Fruit fly (Drosophila melanogaster) whole organism, embryonic: ENCODE measurements around the gene Plzf.
A peak's percentile ranks its signal among the peaks of the same experiment; 100 is the strongest.

Experiments
- Ada2b ChIP-seq: fragments of 200-800 bp; sonication (Bioruptor generic); IDR thresholded peaks from 2 replicates; pipeline ENCODE4 v1.3.6; 2022; ENCODE audit warnings: missing biosample characterization, missing genetic modification characterization
- B-H1 ChIP-seq: fragments of 200-800 bp; sonication (Bioruptor generic); IDR thresholded peaks from 3 replicates; pipeline ENCODE4 v1.3.6; 2022; ENCODE audit warnings: missing biosample characterization, missing genetic modification characterization
- CG11456 ChIP-seq: fragments of 200-800 bp; sonication (Bioruptor generic); IDR thresholded peaks from 3 replicates; pipeline ENCODE4 v1.3.6; 2022; ENCODE audit warnings: missing biosample characterization, missing genetic modification characterization
- CG12942 ChIP-seq: fragments of 200-800 bp; sonication (Bioruptor generic); optimal IDR thresholded peaks from 3 replicates; lab custom pipeline; 2016; ENCODE audit warnings: missing biosample characterization, missing genetic modification characterization
- CG14441 ChIP-seq: fragments of 200-800 bp; sonication (Bioruptor generic); IDR thresholded peaks from 2 replicates; pipeline ENCODE4 v1.3.6; 2022; ENCODE audit warnings: missing biosample characterization, missing genetic modification characterization
- CG1529 ChIP-seq: fragments of 200-800 bp; sonication (Bioruptor generic); optimal IDR thresholded peaks from 3 replicates; lab custom pipeline; 2018; ENCODE audit warnings: missing biosample characterization, missing genetic modification characterization
- CG15479 ChIP-seq: fragments of 200-800 bp; sonication (Bioruptor generic); optimal IDR thresholded peaks from 3 replicates; lab custom pipeline; 2019; ENCODE audit warnings: missing biosample characterization, mild to moderate bottlenecking, missing genetic modification characterization, moderate library complexity
- CG17385 ChIP-seq: fragments of 200-800 bp; sonication (Bioruptor generic); optimal IDR thresholded peaks from 3 replicates; lab custom pipeline; 2018; ENCODE audit warnings: missing biosample characterization, mild to moderate bottlenecking, missing genetic modification characterization
- CG3838 ChIP-seq: fragments of 200-800 bp; sonication (Bioruptor generic); optimal IDR thresholded peaks from 3 replicates; lab custom pipeline; 2016; ENCODE audit warnings: missing biosample characterization, missing genetic modification characterization
- CG6813 ChIP-seq: fragments of 200-800 bp; sonication (Bioruptor generic); optimal IDR thresholded peaks from 2 replicates; lab custom pipeline; 2017; ENCODE audit warnings: missing biosample characterization, missing genetic modification characterization, mild to moderate bottlenecking, moderate library complexity, missing genetic modification reagents
- CG6854 ChIP-seq: fragments of 200-800 bp; sonication (Bioruptor generic); optimal IDR thresholded peaks from 3 replicates; lab custom pipeline; 2017; ENCODE audit warnings: missing biosample characterization, mild to moderate bottlenecking, missing genetic modification characterization
- CG8924 ChIP-seq: fragments of 200-800 bp; optimal IDR thresholded peaks from 3 replicates; lab custom pipeline; 2019; ENCODE audit warnings: missing biosample characterization, mild to moderate bottlenecking, missing genetic modification characterization, moderate library complexity
- CG9817 ChIP-seq: fragments of 200-800 bp; sonication (Bioruptor generic); optimal IDR thresholded peaks from 2 replicates; lab custom pipeline; 2018; ENCODE audit warnings: missing biosample characterization, mild to moderate bottlenecking, missing genetic modification characterization, moderate library complexity
- CG9932 ChIP-seq: fragments of 200-800 bp; sonication (Bioruptor generic); IDR thresholded peaks from 2 replicates; pipeline ENCODE4 v1.3.6; 2022; ENCODE audit warnings: missing biosample characterization, missing genetic modification characterization
- CTCF ChIP-seq: fragments of 200-800 bp; sonication (Bioruptor generic); optimal IDR thresholded peaks from 2 replicates; lab custom pipeline; 2017; ENCODE audit warnings: missing biosample characterization, mild to moderate bottlenecking, missing genetic modification characterization, moderate library complexity
- Deaf1 ChIP-seq: fragments of 200-800 bp; optimal IDR thresholded peaks from 3 replicates; lab custom pipeline; 2019; ENCODE audit warnings: missing biosample characterization, mild to moderate bottlenecking, missing genetic modification characterization, moderate library complexity
- Dll ChIP-seq: fragments of 200-800 bp; sonication (Bioruptor generic); IDR thresholded peaks from 4 replicates; pipeline ENCODE4 v1.3.6; 2022; ENCODE audit warnings: missing biosample characterization, missing genetic modification characterization; ENCODE audit not compliant: partially characterized antibody
- Doc2 ChIP-seq: fragments of 200-800 bp; sonication (Bioruptor generic); IDR thresholded peaks from 2 replicates; pipeline ENCODE4 v1.3.6; 2022; ENCODE audit warnings: missing biosample characterization, missing genetic modification characterization
- Dref ChIP-seq: fragments of 200-800 bp; sonication (Bioruptor generic); IDR thresholded peaks from 2 replicates; pipeline ENCODE4 v1.3.6; 2022; ENCODE audit warnings: missing biosample characterization, missing genetic modification characterization
- HLHmδ ChIP-seq: fragments of 200-800 bp; sonication (Bioruptor generic); optimal IDR thresholded peaks from 2 replicates; lab custom pipeline; 2018; ENCODE audit warnings: missing biosample characterization, mild to moderate bottlenecking, missing genetic modification characterization, moderate library complexity
- Lhr ChIP-seq: fragments of 200-800 bp; sonication (Bioruptor generic); optimal IDR thresholded peaks from 3 replicates; lab custom pipeline; 2017; ENCODE audit warnings: mild to moderate bottlenecking, missing biosample characterization, missing genetic modification reagents, missing genetic modification characterization
- MESR4 ChIP-seq: fragments of 200-800 bp; sonication (Bioruptor generic); optimal IDR thresholded peaks from 2 replicates; lab custom pipeline; 2018; ENCODE audit warnings: missing biosample characterization, mild to moderate bottlenecking, missing genetic modification characterization, moderate library complexity
- Nf-YC ChIP-seq: fragments of 200-800 bp; optimal IDR thresholded peaks from 3 replicates; lab custom pipeline; 2019; ENCODE audit warnings: missing biosample characterization, mild to moderate bottlenecking, missing genetic modification characterization, moderate library complexity
- NfI ChIP-seq: fragments of 200-800 bp; sonication (Bioruptor generic); optimal IDR thresholded peaks from 3 replicates; lab custom pipeline; 2018; ENCODE audit warnings: missing biosample characterization, mild to moderate bottlenecking, missing genetic modification characterization, moderate library complexity
- PHDP ChIP-seq: fragments of 200-800 bp; sonication (Bioruptor generic); optimal IDR thresholded peaks from 3 replicates; lab custom pipeline; 2018; ENCODE audit warnings: missing biosample characterization, mild to moderate bottlenecking, missing genetic modification characterization, moderate library complexity
- Sry-β ChIP-seq: fragments of 200-800 bp; sonication (Bioruptor generic); optimal IDR thresholded peaks from 2 replicates; lab custom pipeline; 2018; ENCODE audit warnings: missing biosample characterization, mild to moderate bottlenecking, missing genetic modification characterization, moderate library complexity
- ab ChIP-seq: fragments of 200-800 bp; sonication (Bioruptor generic); optimal IDR thresholded peaks from 2 replicates; lab custom pipeline; 2016; ENCODE audit warnings: missing biosample characterization, missing genetic modification characterization
- ara ChIP-seq: fragments of 200-800 bp; sonication (Bioruptor generic); IDR thresholded peaks from 2 replicates; pipeline ENCODE4 v1.3.6; 2022; ENCODE audit warnings: missing biosample characterization, missing genetic modification characterization
- cas ChIP-seq: fragments of 200-800 bp; sonication (Bioruptor generic); IDR thresholded peaks from 2 replicates; pipeline ENCODE4 v1.3.6; 2022; ENCODE audit warnings: missing biosample characterization, missing genetic modification characterization
- chif ChIP-seq, 2 experiments: fragments of 200-800 bp; sonication (Bioruptor generic); optimal IDR thresholded peaks; 3 replicates each; lab custom pipeline; 2016; ENCODE audit warnings: missing biosample characterization in 2 of 2, missing genetic modification characterization in 2 of 2
- crp ChIP-seq, 2 experiments: fragments of 200-800 bp; sonication (Bioruptor generic); optimal IDR thresholded peaks; 2 replicates in 1 of 2; 3 replicates in 1 of 2; lab custom pipeline; 2017; ENCODE audit warnings: missing biosample characterization in 2 of 2, missing genetic modification characterization in 2 of 2, mild to moderate bottlenecking in 1 of 2, moderate library complexity in 1 of 2
- da ChIP-seq: fragments of 200-800 bp; sonication (Bioruptor generic); optimal IDR thresholded peaks from 2 replicates; lab custom pipeline; 2016; ENCODE audit warnings: missing biosample characterization, missing genetic modification characterization
- dm ChIP-seq: fragments of 200-800 bp; sonication (Bioruptor generic); optimal IDR thresholded peaks from 3 replicates; lab custom pipeline; 2016; ENCODE audit warnings: missing biosample characterization, missing genetic modification characterization
- dysf ChIP-seq: fragments of 200-800 bp; sonication (Bioruptor generic); IDR thresholded peaks from 3 replicates; pipeline ENCODE4 v1.3.6; 2022; ENCODE audit warnings: missing biosample characterization, missing genetic modification characterization
- exex ChIP-seq: fragments of 200-800 bp; sonication (Bioruptor generic); optimal IDR thresholded peaks from 4 replicates; lab custom pipeline; 2018; ENCODE audit warnings: missing biosample characterization, mild to moderate bottlenecking, missing genetic modification characterization, moderate library complexity
- eyg ChIP-seq: fragments of 200-800 bp; sonication (Bioruptor generic); optimal IDR thresholded peaks from 3 replicates; lab custom pipeline; 2016; ENCODE audit warnings: missing biosample characterization, missing genetic modification characterization
- fd96Cb ChIP-seq: fragments of 200-800 bp; sonication (Bioruptor generic); optimal IDR thresholded peaks from 2 replicates; lab custom pipeline; 2018; ENCODE audit warnings: missing biosample characterization, mild to moderate bottlenecking, missing genetic modification characterization, moderate library complexity
- grn ChIP-seq: fragments of 200-800 bp; sonication (Bioruptor generic); optimal IDR thresholded peaks from 3 replicates; lab custom pipeline; 2017; ENCODE audit warnings: missing biosample characterization, missing genetic modification characterization
- gro ChIP-seq: fragments of 200-800 bp; sonication (Bioruptor generic); optimal IDR thresholded peaks from 2 replicates; lab custom pipeline; 2016; ENCODE audit warnings: missing biosample characterization, missing genetic modification characterization
- gt ChIP-seq: fragments of 200-800 bp; sonication (Bioruptor generic); IDR thresholded peaks from 2 replicates; pipeline ENCODE4 v1.3.6; 2022; ENCODE audit warnings: missing biosample characterization, missing genetic modification characterization
- hb ChIP-seq: fragments of 200-800 bp; sonication (Bioruptor generic); IDR thresholded peaks from 3 replicates; pipeline ENCODE4 v1.3.6; 2022; ENCODE audit warnings: missing biosample characterization, missing genetic modification characterization; ENCODE audit not compliant: partially characterized antibody
- klu ChIP-seq: fragments of 200-800 bp; sonication (Bioruptor generic); IDR thresholded peaks from 2 replicates; pipeline ENCODE4 v1.3.6; 2022; ENCODE audit warnings: missing biosample characterization, missing genetic modification characterization
- mam ChIP-seq: fragments of 200-800 bp; sonication (Bioruptor generic); optimal IDR thresholded peaks from 3 replicates; lab custom pipeline; 2016; ENCODE audit warnings: missing biosample characterization, missing genetic modification characterization
- nau ChIP-seq: fragments of 200-800 bp; sonication (Bioruptor generic); optimal IDR thresholded peaks from 3 replicates; lab custom pipeline; 2017; ENCODE audit warnings: missing biosample characterization, mild to moderate bottlenecking, missing genetic modification characterization, missing genetic modification reagents
- scrt ChIP-seq: fragments of 200-800 bp; sonication (Bioruptor generic); optimal IDR thresholded peaks from 2 replicates; lab custom pipeline; 2018; ENCODE audit warnings: missing biosample characterization, mild to moderate bottlenecking, missing genetic modification characterization, moderate library complexity
- sd ChIP-seq: fragments of 200-800 bp; sonication (Bioruptor generic); optimal IDR thresholded peaks from 3 replicates; lab custom pipeline; 2018; ENCODE audit warnings: missing biosample characterization, mild to moderate bottlenecking, missing genetic modification characterization, moderate library complexity
- sna ChIP-seq: fragments of 200-800 bp; sonication (Bioruptor generic); IDR thresholded peaks from 2 replicates; pipeline ENCODE4 v1.3.6; 2022; ENCODE audit warnings: missing biosample characterization, missing genetic modification characterization; ENCODE audit not compliant: partially characterized antibody
- sug ChIP-seq: fragments of 200-800 bp; optimal IDR thresholded peaks from 2 replicates; lab custom pipeline; 2019; ENCODE audit warnings: missing biosample characterization, mild to moderate bottlenecking, missing genetic modification characterization, moderate library complexity
- tap ChIP-seq: fragments of 200-800 bp; optimal IDR thresholded peaks from 3 replicates; lab custom pipeline; 2019; ENCODE audit warnings: missing biosample characterization, mild to moderate bottlenecking, missing genetic modification characterization, moderate library complexity
- tio ChIP-seq: fragments of 200-800 bp; sonication (Bioruptor generic); optimal IDR thresholded peaks from 2 replicates; lab custom pipeline; 2017; ENCODE audit warnings: missing biosample characterization, missing genetic modification characterization, inconsistent platforms
- twi ChIP-seq: fragments of 200-800 bp; optimal IDR thresholded peaks from 2 replicates; lab custom pipeline; 2019; ENCODE audit warnings: missing biosample characterization, mild to moderate bottlenecking, missing genetic modification characterization, moderate library complexity
- zfh1 ChIP-seq: fragments of 200-800 bp; sonication (Bioruptor generic); IDR thresholded peaks from 3 replicates; pipeline ENCODE4 v1.3.6; 2022; ENCODE audit warnings: missing biosample characterization, missing genetic modification characterization

Plzf gene

dm6 chr2L:12046856-12047230 is 1.9 kb downstream of the Plzf start (continued):
- TF ChIP-seq klu (GFP tag; lab: Robert Waterston, UW) (no peak), Doc2 (GFP tag; lab: Robert Waterston, UW) (no peak), chif (GFP tag; optimal IDR thresholded peaks at IDR 0.05; lab: Kevin White, UChicago) (no peak), CG15479 (GFP tag; lab: Kevin White, UChicago) (no peak), CG6854 (GFP tag; lab: Kevin White, UChicago) (peak; percentile 29), CG6813 (no peak), tap (tag; lab: Kevin White, UChicago) (no peak), scrt (GFP tag; lab: Kevin White, UChicago) (no peak), Ada2b (GFP tag; lab: Robert Waterston, UW) (no peak), CG1529 (GFP tag; lab: Kevin White, UChicago) (no peak), tio (no peak), Dref (no peak), sd (peak; percentile 98), CG14441 (GFP tag; lab: Robert Waterston, UW) (peak; percentile 34; the same call in 1 of the 2 replicates), crp (GFP tag; optimal IDR thresholded peaks at IDR 0.05; lab: Kevin White, UChicago) (no peak), Sry-β (GFP tag; lab: Kevin White, UChicago) (no peak), fd96Cb (tag; lab: Kevin White, UChicago) (no peak), CG11456 (GFP tag; lab: Robert Waterston, UW) (no peak), nau (GFP tag; lab: Kevin White, UChicago) (no peak), CG9817 (tag; lab: Kevin White, UChicago) (no peak), B-H1 (GFP tag; lab: Robert Waterston, UW) (no peak), CG3838 (GFP tag; lab: Kevin White, UChicago) (no peak), CG8924 (no peak), sug (peak; percentile 21), Nf-YC (no peak), Deaf1 (tag; lab: Kevin White, UChicago) (peak; percentile 8), sna (no peak), exex (tag; lab: Kevin White, UChicago) (peak; percentile 80), CG17385 (GFP tag; lab: Kevin White, UChicago) (no peak), gt (no peak), cas (GFP tag; lab: Robert Waterston, UW) (no peak), CG12942 (GFP tag; lab: Kevin White, UChicago) (no peak), ab (GFP tag; lab: Kevin White, UChicago) (no peak), PHDP (tag; lab: Kevin White, UChicago) (no peak), CG9932 (GFP tag; lab: Robert Waterston, UW) (no peak), CTCF (GFP tag; lab: Kevin White, UChicago) (no peak), mam (GFP tag; lab: Kevin White, UChicago) (no peak), grn (peak; percentile 98), dysf (GFP tag; lab: Robert Waterston, UW) (no peak)

dm6 chr2L:12045941-12046855 is 2.5 kb downstream of the Plzf start, which contains the start of gene CG6770:
TSS of gene CG6770 (minus strand) at chr2L:12046118.
- TF ChIP-seq da (GFP tag; lab: Kevin White, UChicago) (no peak), twi (tag; lab: Kevin White, UChicago) (no peak), ara (peak; percentile 62), hb (GFP tag; lab: Robert Waterston, UW) (no peak), Lhr (peak; percentile 32), NfI (peak; percentile 83), MESR4 (GFP tag; lab: Kevin White, UChicago) (no peak), zfh1 (peak; percentile 85), HLHmδ (GFP tag; lab: Kevin White, UChicago) (no peak), gro (GFP tag; lab: Kevin White, UChicago) (peak; percentile 19), eyg (GFP tag; lab: Kevin White, UChicago) (no peak), Dll (GFP tag; lab: Robert Waterston, UW) (no peak), dm (no peak)
